Fruit fly (Drosophila melanogaster): ENCODE results near the gene cdi.

DNA sequence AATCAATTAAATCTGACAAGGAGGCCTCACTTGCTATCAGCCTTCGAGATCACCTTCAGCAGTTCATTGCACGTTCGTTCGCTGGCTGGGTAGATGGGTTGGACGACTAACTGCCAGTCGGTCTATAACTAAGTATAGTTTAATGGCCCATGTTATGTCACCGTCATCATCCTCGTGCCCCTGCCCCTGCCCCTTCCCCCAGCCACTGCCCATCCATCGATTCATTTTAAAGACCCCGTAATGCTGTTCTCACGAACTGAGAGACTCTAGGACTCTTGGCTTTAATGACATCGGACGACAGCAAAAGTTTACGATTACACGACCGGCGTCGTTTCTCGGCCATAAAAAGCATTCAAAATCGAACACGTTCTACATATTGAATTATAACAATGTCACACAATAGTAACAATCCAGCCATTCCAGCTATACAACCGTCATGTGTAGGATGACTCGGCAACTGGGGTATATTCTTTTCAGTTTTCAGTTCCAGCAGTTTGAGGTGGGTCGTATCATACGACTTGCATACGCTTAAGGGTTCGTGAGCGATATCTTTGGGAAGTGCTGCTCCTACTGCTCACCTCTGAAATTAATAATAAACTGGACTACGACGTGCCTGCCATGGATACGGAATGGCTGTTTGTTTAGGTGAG lies 27.0 kb downstream of the cdi start:
- TF ChIP-seq Myc (optimal IDR thresholded peaks at IDR 0.05) (no peak), insv (optimal IDR thresholded peaks at IDR 0.05) (no peak), Sin3A (optimal IDR thresholded peaks at IDR 0.05) (no peak), psq (optimal IDR thresholded peaks at IDR 0.05) (no peak), h (optimal IDR thresholded peaks at IDR 0.05) (no peak)

All from Kc167 (cell line).